Worm (Caenorhabditis elegans) whole organism, young adult: ENCODE data around the gene C44C10.10.

Experiments
- B0019.2 ChIP-seq: fragments of 200-800 bp; sonication (Bioruptor generic); conservative IDR thresholded peaks from 2 replicates; pipeline ENCODE4 v1.3.6; 2022; ENCODE audit warnings: missing genetic modification reagents, missing genetic modification characterization, missing compliant biosample characterization
- B0035.1 ChIP-seq: sonication (generic microtip); optimal IDR thresholded peaks from 2 replicates; lab custom pipeline; 2016; ENCODE audit warnings: missing genetic modification characterization, mild to moderate bottlenecking, missing compliant biosample characterization, missing genotype, missing genetic modification reagents
- B0336.3 ChIP-seq: fragments of 200-800 bp; sonication (Bioruptor generic); IDR thresholded peaks from 2 replicates; pipeline ENCODE4 v1.3.6; 2022; ENCODE audit warnings: missing genetic modification characterization, missing compliant biosample characterization
- C17E4.6 ChIP-seq: fragments of 200-800 bp; sonication (Bioruptor generic); IDR thresholded peaks from 2 replicates; pipeline ENCODE4 v1.3.6; 2022; ENCODE audit warnings: missing genetic modification reagents, missing genetic modification characterization, missing compliant biosample characterization
- D2030.7 ChIP-seq: fragments of 200-800 bp; sonication (Bioruptor generic); IDR thresholded peaks from 2 replicates; pipeline ENCODE4 v1.3.6; 2022; ENCODE audit warnings: missing genetic modification reagents, missing genetic modification characterization, missing compliant biosample characterization
- F37B4.10 ChIP-seq: fragments of 200-800 bp; sonication (Bioruptor generic); IDR thresholded peaks from 2 replicates; pipeline ENCODE4 v1.3.6; 2022; ENCODE audit warnings: missing genetic modification characterization, missing compliant biosample characterization
- F49E8.2 ChIP-seq: sonication (generic microtip); optimal IDR thresholded peaks from 3 replicates; lab custom pipeline; 2017; ENCODE audit warnings: missing genetic modification characterization, mild to moderate bottlenecking, missing compliant biosample characterization, antibody characterized with exemption, moderate library complexity; ENCODE audit not compliant: insufficient read depth
- ZK185.1 ChIP-seq: sonication (generic microtip); optimal IDR thresholded peaks from 2 replicates; lab custom pipeline; 2016; ENCODE audit warnings: mild to moderate bottlenecking, missing genetic modification characterization, missing compliant biosample characterization; ENCODE audit not compliant: poor library complexity, severe bottlenecking
- akir-1 ChIP-seq: fragments of 200-800 bp; sonication (Bioruptor generic); optimal IDR thresholded peaks from 2 replicates; lab custom pipeline; 2018; ENCODE audit warnings: mild to moderate bottlenecking, missing genetic modification characterization, moderate library complexity, missing compliant biosample characterization
- atf-7 ChIP-seq: sonication (generic microtip); optimal IDR thresholded peaks from 2 replicates; lab custom pipeline; 2017; ENCODE audit warnings: mild to moderate bottlenecking, missing genetic modification characterization, missing compliant biosample characterization
- athp-1 ChIP-seq: sonication (generic microtip); optimal IDR thresholded peaks from 2 replicates; lab custom pipeline; 2017; ENCODE audit warnings: mild to moderate bottlenecking, missing genetic modification characterization, missing compliant biosample characterization
- attf-6 ChIP-seq: fragments of 200-800 bp; sonication (Bioruptor generic); IDR thresholded peaks from 2 replicates; pipeline ENCODE4 v1.3.6; 2022; ENCODE audit warnings: missing genetic modification reagents, missing genetic modification characterization, missing compliant biosample characterization
- bed-2 ChIP-seq: fragments of 200-800 bp; sonication (Bioruptor generic); IDR thresholded peaks from 2 replicates; pipeline ENCODE4 v1.3.6; 2022; ENCODE audit warnings: missing genetic modification reagents, missing genetic modification characterization, missing compliant biosample characterization
- cebp-1 ChIP-seq, 2 experiments: fragments of 200-800 bp in 1 of 2; sonication (Bioruptor generic) in 1 of 2; sonication (generic microtip) in 1 of 2; IDR thresholded peaks in 1 of 2; optimal IDR thresholded peaks in 1 of 2; 2 replicates each; pipeline versions ENCODE4 v1.3.6 to Lab custom; 2017 to 2022; ENCODE audit warnings: missing compliant biosample characterization in 2 of 2, missing genetic modification characterization in 2 of 2, mild to moderate bottlenecking in 1 of 2, missing genetic modification reagents in 1 of 2, moderate library complexity in 1 of 2
- ceh-100 ChIP-seq: fragments of 200-800 bp; sonication (Bioruptor generic); IDR thresholded peaks from 2 replicates; pipeline ENCODE4 v1.3.6; 2022; ENCODE audit warnings: missing genetic modification reagents, missing genetic modification characterization, missing compliant biosample characterization
- ceh-58 ChIP-seq: fragments of 200-800 bp; sonication (Bioruptor generic); IDR thresholded peaks from 2 replicates; pipeline ENCODE4 v1.3.6; 2022; ENCODE audit warnings: missing genetic modification characterization, missing compliant biosample characterization
- dox-1 ChIP-seq: fragments of 200-800 bp; sonication (Bioruptor generic); IDR thresholded peaks from 2 replicates; pipeline ENCODE4 v1.3.6; 2022; ENCODE audit warnings: missing genetic modification reagents, missing genetic modification characterization, missing compliant biosample characterization
- egl-44 ChIP-seq: fragments of 200-800 bp; sonication (Bioruptor generic); IDR thresholded peaks from 2 replicates; pipeline ENCODE4 v1.3.6; 2022; ENCODE audit warnings: missing genetic modification reagents, missing genetic modification characterization, missing compliant biosample characterization
- egrh-3 ChIP-seq: fragments of 200-800 bp; sonication (Bioruptor generic); IDR thresholded peaks from 2 replicates; pipeline ENCODE4 v1.3.6; 2022; ENCODE audit warnings: missing genetic modification reagents, missing genetic modification characterization, missing compliant biosample characterization
- ekl-4 ChIP-seq: fragments of 200-800 bp; sonication (Bioruptor generic); IDR thresholded peaks from 2 replicates; pipeline ENCODE4 v1.3.6; 2022; ENCODE audit warnings: missing genetic modification reagents, missing genetic modification characterization, missing compliant biosample characterization
- him-1 ChIP-seq: sonication (generic microtip); optimal IDR thresholded peaks from 2 replicates; lab custom pipeline; 2016; ENCODE audit warnings: missing genotype, missing genetic modification reagents, missing genetic modification characterization, missing compliant biosample characterization
- let-607 ChIP-seq, 2 experiments: fragments of 200-800 bp in 1 of 2; sonication (Bioruptor generic) in 1 of 2; sonication (generic microtip) in 1 of 2; optimal IDR thresholded peaks; 2 replicates each; lab custom pipeline; 2016 to 2018; ENCODE audit warnings: mild to moderate bottlenecking in 2 of 2, missing compliant biosample characterization in 2 of 2, missing genetic modification characterization in 2 of 2, moderate library complexity in 2 of 2, missing genotype in 1 of 2
- lir-1 ChIP-seq: fragments of 200-800 bp; sonication (Bioruptor generic); conservative IDR thresholded peaks from 2 replicates; pipeline ENCODE4 v1.3.6; 2022; ENCODE audit warnings: missing genetic modification reagents, missing genetic modification characterization, missing compliant biosample characterization
- lsy-27 ChIP-seq: sonication (generic microtip); optimal IDR thresholded peaks from 2 replicates; lab custom pipeline; 2017; ENCODE audit warnings: missing genetic modification characterization, mild to moderate bottlenecking, missing compliant biosample characterization, antibody characterized with exemption, missing genotype, borderline replicate concordance; ENCODE audit not compliant: insufficient read depth
- nhr-27 ChIP-seq: fragments of 200-800 bp; sonication (Bioruptor generic); optimal IDR thresholded peaks from 2 replicates; lab custom pipeline; 2018; ENCODE audit warnings: mild to moderate bottlenecking, missing genetic modification characterization, moderate library complexity, missing compliant biosample characterization
- nhr-80 ChIP-seq: sonication (generic microtip); optimal IDR thresholded peaks from 2 replicates; lab custom pipeline; 2016; ENCODE audit warnings: missing genetic modification characterization, missing compliant biosample characterization
- nhr-90 ChIP-seq: sonication (generic microtip); optimal IDR thresholded peaks from 2 replicates; lab custom pipeline; 2016; ENCODE audit warnings: missing genotype, mild to moderate bottlenecking, missing genetic modification characterization, missing compliant biosample characterization
- pha-4 ChIP-seq: fragments of 150-350 bp; sonication (generic microtip); optimal IDR thresholded peaks from 2 replicates; lab custom pipeline; 2014; ENCODE audit warnings: missing biosample characterization, missing genetic modification reagents, missing genetic modification characterization
- rcor-1 ChIP-seq: fragments of 200-800 bp; sonication (Bioruptor generic); IDR thresholded peaks from 2 replicates; pipeline ENCODE4 v1.3.6; 2022; ENCODE audit warnings: missing genetic modification reagents, missing genetic modification characterization, missing compliant biosample characterization
- sdz-38 ChIP-seq: sonication (generic microtip); optimal IDR thresholded peaks from 2 replicates; lab custom pipeline; 2016; ENCODE audit warnings: missing genotype, missing genetic modification characterization, missing compliant biosample characterization
- snpc-3.4 ChIP-seq: sonication (generic microtip); optimal IDR thresholded peaks from 2 replicates; lab custom pipeline; 2017; ENCODE audit warnings: missing genetic modification characterization, mild to moderate bottlenecking, missing compliant biosample characterization, antibody characterized with exemption, moderate library complexity, missing genotype, missing genetic modification reagents
- tbp1 ChIP-seq: fragments of 200-800 bp; sonication (Bioruptor generic); optimal IDR thresholded peaks from 2 replicates; lab custom pipeline; 2018; ENCODE audit warnings: mild to moderate bottlenecking, missing genetic modification characterization, missing compliant biosample characterization
- unc-130 ChIP-seq: sonication (generic microtip); optimal IDR thresholded peaks from 2 replicates; lab custom pipeline; 2016; ENCODE audit warnings: missing genetic modification reagents, missing genetic modification characterization, missing compliant biosample characterization
- xnd-1 ChIP-seq: sonication (generic microtip); optimal IDR thresholded peaks from 2 replicates; lab custom pipeline; 2016; ENCODE audit warnings: missing genotype, missing genetic modification reagents, missing genetic modification characterization, missing compliant biosample characterization
- ztf-25 ChIP-seq: fragments of 200-800 bp; sonication (Bioruptor generic); IDR thresholded peaks from 2 replicates; pipeline ENCODE4 v1.3.6; 2022; ENCODE audit warnings: missing genetic modification reagents, missing genetic modification characterization, missing compliant biosample characterization
- ztf-26 ChIP-seq: sonication (generic microtip); optimal IDR thresholded peaks from 2 replicates; lab custom pipeline; 2017; ENCODE audit warnings: missing genetic modification characterization, missing compliant biosample characterization
- ztf-28 ChIP-seq: fragments of 200-800 bp; sonication (Bioruptor generic); IDR thresholded peaks from 2 replicates; pipeline ENCODE4 v1.3.6; 2022; ENCODE audit warnings: missing genetic modification reagents, missing genetic modification characterization, missing compliant biosample characterization
- ztf-3 ChIP-seq: fragments of 200-800 bp; sonication (Bioruptor generic); optimal IDR thresholded peaks from 2 replicates; lab custom pipeline; 2018; ENCODE audit warnings: mild to moderate bottlenecking, missing genetic modification characterization, missing compliant biosample characterization

C44C10.10 gene

ce11 chrX:11658331-11658730 is 31.8 kb upstream of the C44C10.10 start, which contains the start of gene T04F8.3:
Gene T04F8.3 (plus strand): TSS chrX:11658631.
- TF ChIP-seq nhr-80 (tag; lab: Kevin White, UChicago): no peak
- TF ChIP-seq C17E4.6 (GFP tag; lab: Robert Waterston, UW): no peak
- TF ChIP-seq egrh-3 (GFP tag; lab: Robert Waterston, UW): no peak

- TF ChIP-seq nhr-80 (tag; lab: Kevin White, UChicago) (peak; percentile 94), bed-2 (no peak), attf-6 (no peak), ztf-28 (no peak), D2030.7 (GFP tag; lab: Robert Waterston, UW) (no peak), let-607 (tag; optimal IDR thresholded peaks at IDR 0.05; lab: Kevin White, UChicago) (peak in 1 of 2 experiments; percentile 50), dox-1 (GFP tag; lab: Robert Waterston, UW) (peak; percentile 35; the same call in 1 of the 2 replicates), ztf-25 (no peak), pha-4 (tag; lab: Kevin White, UChicago) (no peak), egl-44 (GFP tag; lab: Robert Waterston, UW) (no peak), lsy-27 (tag; lab: Kevin White, UChicago) (no peak), B0019.2 (GFP tag; lab: Robert Waterston, UW) (no peak), nhr-90 (no peak), B0336.3 (GFP tag; lab: Robert Waterston, UW) (no peak), atf-7 (peak; percentile 31), F49E8.2 (tag; lab: Kevin White, UChicago) (no peak), ceh-58 (no peak), ztf-26 (tag; lab: Kevin White, UChicago) (no peak), ekl-4 (GFP tag; lab: Robert Waterston, UW) (no peak), ceh-100 (no peak), nhr-27 (tag; lab: Kevin White, UChicago) (no peak), lir-1 (GFP tag; lab: Robert Waterston, UW) (no peak), sdz-38 (tag; lab: Kevin White, UChicago) (no peak), tbp1 (GFP tag; lab: Kevin White, UChicago) (peak; percentile 7), unc-130 (GFP tag; lab: Kevin White, UChicago) (no peak), B0035.1 (tag; lab: Kevin White, UChicago) (no peak), ztf-3 (GFP tag; lab: Kevin White, UChicago) (no peak), him-1 (no peak), akir-1 (GFP tag; lab: Kevin White, UChicago) (no peak), rcor-1 (no peak), ZK185.1 (tag; lab: Kevin White, UChicago) (no peak), F37B4.10 (GFP tag; lab: Robert Waterston, UW) (no peak), athp-1 (tag; lab: Kevin White, UChicago) (no peak), xnd-1 (tag; lab: Kevin White, UChicago) (no peak)
Measured at ce11 chrX:11661625-11662024, 28.5 kb upstream of the C44C10.10 start, which contains the start of gene sfxn-1.5. Gene sfxn-1.5 (minus strand): TSS chrX:11661660.

- TF ChIP-seq snpc-3.4 (tag; lab: Kevin White, UChicago) (no peak), cebp-1 (GFP tag; IDR thresholded peaks at IDR 0.05; lab: Robert Waterston, UW) (no peak), cebp-1 (tag; optimal IDR thresholded peaks at IDR 0.05; lab: Kevin White, UChicago) (peak; percentile 31)
- TF ChIP-seq, all 124 proteins: peak for 1
Measured at ce11 chrX:11662069-11662468, 28.0 kb upstream of the C44C10.10 start.
